Worm (Caenorhabditis elegans) whole organism, L4/young adult: ENCODE results near the gene ZK1240.2.

ENCODE experiments used
- W03F9.2 ChIP-seq: fragments of 150-350 bp; optimal IDR thresholded peaks from 2 replicates; lab custom pipeline; 2014; ENCODE audit warnings: missing biosample characterization, missing genetic modification characterization
- dao-5 ChIP-seq: sonication (generic microtip); optimal IDR thresholded peaks from 2 replicates; lab custom pipeline; 2016; ENCODE audit warnings: missing genotype, missing genetic modification characterization, moderate library complexity, missing compliant biosample characterization
- him-1 ChIP-seq: sonication (generic microtip); optimal IDR thresholded peaks from 2 replicates; lab custom pipeline; 2016; ENCODE audit warnings: missing genotype, missing genetic modification reagents, missing genetic modification characterization, missing compliant biosample characterization

The ZK1240.2 gene

DNA sequence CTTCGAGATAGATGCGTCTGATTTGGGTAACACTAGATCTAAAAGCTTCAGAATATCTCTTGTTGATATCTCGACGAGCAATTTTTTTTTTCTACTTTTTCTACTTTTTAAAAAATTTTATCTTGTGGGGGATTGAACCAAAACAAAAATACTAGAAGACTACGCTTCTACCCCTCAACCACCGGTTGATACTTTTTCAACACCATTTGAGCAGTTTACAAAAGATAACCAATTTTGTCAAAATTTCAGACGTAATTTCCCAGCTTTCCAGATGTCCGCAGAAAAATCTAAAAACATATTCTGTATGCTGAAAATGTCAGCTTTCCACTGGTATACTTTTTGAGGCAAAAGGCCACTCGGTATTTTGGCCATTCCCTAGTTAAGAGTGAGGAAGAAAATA lies 18.6 kb upstream of the ZK1240.2 start:
- TF ChIP-seq him-1 (tag; lab: Kevin White, UChicago) (no peak), dao-5 (tag; lab: Kevin White, UChicago) (no peak), W03F9.2 (no peak)

ce11 chrII:2305507-2305906 lies 17.7 kb upstream of the ZK1240.2 start:
- TF ChIP-seq W03F9.2, result no peak
- no peak for TF ChIP-seq him-1 (tag; lab: Kevin White, UChicago)
- TF ChIP-seq dao-5 (tag; lab: Kevin White, UChicago), result no peak

- no peak for TF ChIP-seq dao-5 (tag; lab: Kevin White, UChicago)
- TF ChIP-seq him-1 (tag; lab: Kevin White, UChicago), result no peak
- no peak for TF ChIP-seq W03F9.2
Observed at ce11 chrII:2306741-2307140, 16.4 kb upstream of the ZK1240.2 start, which contains the start of gene B0281.3. B0281.3 (plus strand) TSS chrII:2307041.

DNA sequence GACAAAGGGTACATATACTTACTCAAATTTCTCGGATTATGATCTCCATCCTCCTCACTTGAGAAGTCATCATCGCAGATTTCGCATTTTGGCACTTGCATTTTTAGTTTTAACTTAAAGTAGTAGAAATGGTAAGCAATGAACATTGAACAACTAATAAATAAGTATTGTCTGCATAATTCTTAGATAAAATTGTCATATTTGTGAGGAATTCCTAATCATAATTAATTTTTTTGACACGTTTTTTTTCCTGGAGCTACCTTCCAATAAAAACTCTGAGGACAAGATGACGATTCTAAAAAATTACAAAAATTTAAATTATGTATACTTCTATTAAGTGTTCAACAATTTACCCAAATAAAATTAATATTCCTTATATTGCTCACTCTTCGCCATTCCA lies 10.4 kb upstream of the ZK1240.2 start, which contains the start of the genes trim-21 and B0281.1:
TSS of gene trim-21 (minus strand) at position 101 of the 400 bp plus-strand sequence.
TSS of gene B0281.1 (plus strand) at position 321 of the 400 bp plus-strand sequence.
- no peak for TF ChIP-seq W03F9.2
- no peak for TF ChIP-seq dao-5 (tag; lab: Kevin White, UChicago)
- no peak for TF ChIP-seq him-1 (tag; lab: Kevin White, UChicago)

DNA sequence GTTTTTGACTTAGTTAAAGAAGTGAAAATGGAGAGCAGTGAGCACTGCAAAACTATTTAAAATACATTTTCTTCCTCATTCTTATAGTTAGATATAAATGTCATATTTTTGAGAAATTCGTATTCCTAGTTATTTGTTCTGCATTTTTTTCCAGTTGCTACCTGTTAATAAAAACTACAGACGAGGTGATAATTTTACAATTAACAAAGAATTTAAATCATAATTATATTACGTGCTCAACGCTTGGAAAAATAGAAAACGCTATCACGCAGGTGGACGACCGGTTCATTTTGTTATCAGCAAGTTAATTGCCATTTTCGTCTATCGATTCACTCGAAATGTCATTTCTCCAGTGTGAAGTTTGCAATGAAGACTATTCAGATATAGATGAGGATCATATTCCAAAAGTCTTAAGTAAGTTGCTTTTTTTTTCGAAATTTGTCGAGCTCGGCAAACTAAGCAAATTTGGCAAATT lies 5.3 kb upstream of the ZK1240.2 start, which contains the start of the genes ZK1240.5 and ZK1240.9:
TSS of gene ZK1240.5 (minus strand) at position 51 of the 475 bp plus-strand sequence.
TSS of gene ZK1240.9 (plus strand) at position 307 of the 475 bp plus-strand sequence.
- no peak for TF ChIP-seq him-1 (tag; lab: Kevin White, UChicago)
- TF ChIP-seq W03F9.2, result no peak
- no peak for TF ChIP-seq dao-5 (tag; lab: Kevin White, UChicago)

DNA sequence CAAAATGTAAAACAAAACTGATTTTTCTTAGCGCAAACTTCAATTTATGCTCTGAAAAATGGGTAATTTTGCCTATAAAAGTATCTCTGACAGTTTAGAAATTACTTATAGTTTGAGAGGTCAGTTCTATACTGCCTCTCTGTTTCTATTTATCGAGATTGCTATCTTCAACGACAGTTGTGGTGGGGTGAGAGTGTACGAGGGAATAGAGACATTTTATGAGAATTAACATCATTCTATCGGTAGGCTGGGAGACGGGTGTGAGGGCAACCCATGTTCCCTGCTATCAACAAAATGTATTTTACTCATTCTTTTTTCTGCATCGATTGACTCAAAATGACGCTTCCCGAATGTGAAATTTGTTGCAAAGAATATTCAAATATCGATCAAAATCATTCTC lies 3.1 kb upstream of the ZK1240.2 start, which contains the start of gene ZK1240.3:
TSS of gene ZK1240.3 (plus strand) at position 238 of the 400 bp plus-strand sequence.
- no peak for TF ChIP-seq him-1 (tag; lab: Kevin White, UChicago)

DNA sequence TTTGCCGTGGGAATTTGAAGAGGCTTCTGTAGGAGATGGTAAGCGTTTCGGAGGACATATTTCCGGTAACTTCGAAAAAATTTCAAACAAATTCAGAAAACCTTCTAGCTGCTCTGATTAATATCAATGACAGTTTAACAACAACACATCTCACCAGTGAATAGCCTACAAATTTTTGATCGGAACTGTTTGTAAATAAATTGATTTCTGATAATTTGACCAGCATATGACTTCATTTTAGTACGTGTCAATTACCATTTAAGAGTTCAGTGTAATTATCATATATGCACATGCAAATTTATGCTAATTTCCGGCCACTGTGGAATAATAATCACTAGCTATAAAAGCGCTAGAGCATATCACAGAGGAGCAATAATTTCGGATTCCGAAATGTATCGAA lies 1.8 kb downstream of the ZK1240.2 start, which contains the start of gene ZK1240.11:
TSS of gene ZK1240.11 (plus strand) at position 301 of the 400 bp plus-strand sequence.
- no peak for TF ChIP-seq dao-5 (tag; lab: Kevin White, UChicago)
- no peak for TF ChIP-seq him-1 (tag; lab: Kevin White, UChicago)
- TF ChIP-seq W03F9.2, result no peak

DNA sequence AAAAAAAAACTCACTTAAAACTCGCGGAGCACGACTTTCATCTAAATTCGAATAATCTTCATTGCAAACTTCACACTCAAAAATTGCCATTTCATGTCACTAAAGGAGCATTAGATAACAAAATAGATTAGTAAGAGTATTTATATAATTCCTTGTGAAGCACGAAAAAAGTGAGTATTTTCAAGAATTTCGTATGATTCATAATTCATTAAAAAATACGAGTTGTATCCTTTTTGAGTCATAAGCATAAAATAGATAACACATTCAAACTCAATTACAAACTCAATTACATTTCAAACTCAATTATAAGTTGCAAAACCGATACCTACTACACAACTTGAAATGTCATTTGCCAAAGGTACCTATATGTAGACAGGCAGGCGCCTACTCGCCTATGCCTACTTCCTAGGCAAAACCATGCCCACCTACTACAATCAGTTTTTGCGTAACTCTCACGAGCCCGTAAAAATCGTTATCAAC lies 5.8 kb downstream of the ZK1240.2 start, which contains the start of the genes ZK1240.8 and ZK1240.1:
TSS of gene ZK1240.8 (minus strand) at position 101 of the 480 bp plus-strand sequence.
TSS of gene ZK1240.1 (plus strand) at position 430 of the 480 bp plus-strand sequence.
- TF ChIP-seq W03F9.2 (no peak), dao-5 (tag; lab: Kevin White, UChicago) (no peak), him-1 (tag; lab: Kevin White, UChicago) (no peak)

DNA sequence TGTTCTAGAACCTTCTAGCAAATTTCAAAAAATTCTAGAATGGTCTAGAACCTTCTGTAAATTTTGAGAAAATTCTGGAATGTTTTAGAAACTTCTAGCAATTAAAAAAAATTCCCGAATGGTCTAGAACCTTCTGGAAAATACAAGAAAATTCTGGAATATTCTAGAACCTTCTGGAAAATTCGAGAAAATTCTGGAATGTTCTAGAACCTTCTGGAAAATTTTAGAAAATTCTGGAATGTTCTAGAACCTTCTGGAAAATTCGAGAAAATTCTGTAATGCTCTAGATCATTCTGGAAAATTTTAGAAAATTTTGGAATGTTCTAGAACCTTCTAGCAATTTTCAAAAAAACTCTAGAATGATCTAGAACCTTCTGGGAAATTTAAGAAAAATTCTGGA lies 7.3 kb downstream of the ZK1240.2 start:
- no peak for TF ChIP-seq dao-5 (tag; lab: Kevin White, UChicago)
- TF ChIP-seq W03F9.2, result no peak
- TF ChIP-seq him-1 (tag; lab: Kevin White, UChicago), result no peak

DNA sequence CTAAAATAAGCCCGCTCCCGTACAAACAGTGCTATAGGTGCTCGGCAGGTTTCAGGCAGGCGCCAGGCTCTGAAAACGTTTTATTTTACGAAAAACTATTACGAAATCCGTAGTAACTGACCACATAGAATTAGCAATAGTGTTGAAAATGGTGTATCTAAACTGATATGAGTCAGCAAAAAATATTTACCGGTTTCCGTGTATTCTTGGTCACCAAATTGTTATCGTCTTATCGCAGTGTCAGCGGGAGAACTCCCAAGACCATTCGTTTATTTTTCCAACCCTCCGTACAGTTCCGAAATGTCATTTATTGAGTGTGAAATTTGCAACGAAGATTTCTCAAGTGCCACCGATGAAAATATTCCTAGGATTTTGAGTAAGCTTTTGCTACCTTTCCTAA lies 9.0 kb downstream of the ZK1240.2 start, which contains the start of gene F43C11.8:
TSS of gene F43C11.8 (plus strand) at position 301 of the 400 bp plus-strand sequence.
- no peak for TF ChIP-seq W03F9.2
- no peak for TF ChIP-seq him-1 (tag; lab: Kevin White, UChicago)
- no peak for TF ChIP-seq dao-5 (tag; lab: Kevin White, UChicago)

DNA sequence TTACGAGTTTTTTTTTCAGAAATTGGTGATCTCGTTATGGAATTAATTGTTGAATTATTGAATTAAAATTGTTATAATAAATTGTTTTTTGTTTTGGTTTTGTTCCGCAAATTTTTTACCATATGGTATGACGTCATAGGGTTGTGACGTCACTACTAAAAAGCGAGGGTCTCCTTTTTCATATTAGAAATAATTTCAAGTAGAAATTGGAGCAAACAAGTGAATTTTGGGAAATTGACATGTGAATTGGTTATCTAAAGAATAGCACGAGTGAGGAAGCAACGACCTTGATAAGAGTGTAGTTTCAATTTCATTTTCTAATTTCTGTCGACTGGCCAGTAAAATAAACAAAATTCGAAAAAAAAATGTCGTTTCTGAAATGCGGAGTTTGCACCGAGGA lies 12.4 kb downstream of the ZK1240.2 start, which contains the start of gene F43C11.7:
TSS of gene F43C11.7 (plus strand) at position 326 of the 400 bp plus-strand sequence.
- TF ChIP-seq him-1 (tag; lab: Kevin White, UChicago) (no peak), W03F9.2 (no peak), dao-5 (tag; lab: Kevin White, UChicago) (no peak)

DNA sequence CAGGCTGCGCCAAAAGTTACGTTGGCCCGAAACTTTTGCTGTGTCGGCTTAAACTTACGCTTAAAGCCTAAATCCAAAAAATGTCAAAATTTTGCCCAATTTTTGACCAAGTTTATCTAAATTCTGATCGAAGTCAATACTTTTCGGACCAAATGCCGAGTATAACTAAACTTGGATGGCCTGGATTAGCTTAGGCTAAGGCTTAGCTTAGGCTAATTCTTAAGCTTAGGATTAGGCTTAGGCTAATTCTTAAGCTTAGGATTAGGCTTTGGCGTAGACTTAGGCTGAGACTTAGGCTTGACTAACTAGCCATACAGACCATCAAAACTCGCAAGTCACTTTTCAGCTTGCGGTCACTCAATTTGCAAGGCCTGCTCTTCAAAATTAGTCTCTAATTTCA lies 13.0 kb downstream of the ZK1240.2 start:
- no peak for TF ChIP-seq him-1 (tag; lab: Kevin White, UChicago)
- TF ChIP-seq dao-5 (tag; lab: Kevin White, UChicago), result no peak
- TF ChIP-seq W03F9.2, result no peak

ce11 chrII:2340974-2341373 lies 17.8 kb downstream of the ZK1240.2 start:
- no peak for TF ChIP-seq him-1 (tag; lab: Kevin White, UChicago)
- TF ChIP-seq dao-5 (tag; lab: Kevin White, UChicago), result no peak
- TF ChIP-seq W03F9.2, result no peak

ce11 chrII:2341515-2341914 lies 18.3 kb downstream of the ZK1240.2 start, which contains the start of gene enri-1:
enri-1 (minus strand) TSS chrII:2341615.
- TF ChIP-seq dao-5 (tag; lab: Kevin White, UChicago) (no peak), him-1 (tag; lab: Kevin White, UChicago) (no peak), W03F9.2 (no peak)
